Fruit fly (Drosophila melanogaster) whole organism, embryonic: Measurements from ENCODE around the gene CG4462.

ENCODE experiments used
- CG10274 ChIP-seq: fragments of 200-800 bp; sonication (Bioruptor generic); optimal IDR thresholded peaks from 3 replicates; lab custom pipeline; 2017; ENCODE audit warnings: missing biosample characterization, mild to moderate bottlenecking, missing genetic modification characterization
- CG10321 ChIP-seq: fragments of 200-800 bp; sonication (Bioruptor generic); IDR thresholded peaks from 2 replicates; pipeline ENCODE4 v1.3.6; 2022; ENCODE audit warnings: missing biosample characterization, missing genetic modification characterization
- CG10979 ChIP-seq: fragments of 200-800 bp; sonication (Bioruptor generic); optimal IDR thresholded peaks from 2 replicates; lab custom pipeline; 2018; ENCODE audit warnings: missing biosample characterization, mild to moderate bottlenecking, missing genetic modification characterization, moderate library complexity
- CG12236 ChIP-seq: fragments of 200-800 bp; sonication (Bioruptor generic); optimal IDR thresholded peaks from 2 replicates; lab custom pipeline; 2016; ENCODE audit warnings: missing biosample characterization, missing genetic modification characterization
- CG13624 ChIP-seq: fragments of 200-800 bp; sonication (Bioruptor generic); optimal IDR thresholded peaks from 2 replicates; lab custom pipeline; 2016; ENCODE audit warnings: missing biosample characterization, missing genetic modification characterization
- CG14050 ChIP-seq: fragments of 200-800 bp; sonication (Bioruptor generic); IDR thresholded peaks from 3 replicates; pipeline ENCODE4 v1.3.6; 2022; ENCODE audit warnings: missing biosample characterization, missing genetic modification characterization
- CG14710 ChIP-seq: fragments of 200-800 bp; sonication (Bioruptor generic); optimal IDR thresholded peaks from 3 replicates; lab custom pipeline; 2019; ENCODE audit warnings: missing biosample characterization, mild to moderate bottlenecking, missing genetic modification characterization, moderate library complexity
- CG15514 ChIP-seq: fragments of 200-800 bp; sonication (Bioruptor generic); optimal IDR thresholded peaks from 3 replicates; lab custom pipeline; 2017; ENCODE audit warnings: missing biosample characterization, missing genetic modification characterization, mild to moderate bottlenecking, moderate library complexity, missing genetic modification reagents
- CG18476 ChIP-seq: fragments of 200-800 bp; sonication (Bioruptor generic); optimal IDR thresholded peaks from 2 replicates; lab custom pipeline; 2016; ENCODE audit warnings: missing biosample characterization, mild to moderate bottlenecking, missing genetic modification characterization
- CG2875 ChIP-seq: fragments of 200-800 bp; sonication (Bioruptor generic); optimal IDR thresholded peaks from 2 replicates; lab custom pipeline; 2017; ENCODE audit warnings: missing biosample characterization, mild to moderate bottlenecking, missing genetic modification characterization, missing genetic modification reagents
- CG30431 ChIP-seq: fragments of 200-800 bp; sonication (Bioruptor generic); optimal IDR thresholded peaks from 2 replicates; lab custom pipeline; 2017; ENCODE audit warnings: missing biosample characterization, missing genetic modification characterization
- CG31388 ChIP-seq: fragments of 200-800 bp; sonication (Bioruptor generic); optimal IDR thresholded peaks from 2 replicates; lab custom pipeline; 2016; ENCODE audit warnings: missing biosample characterization, missing genetic modification characterization
- CG3281 ChIP-seq: fragments of 200-800 bp; sonication (Bioruptor generic); optimal IDR thresholded peaks from 3 replicates; lab custom pipeline; 2017; ENCODE audit warnings: missing biosample characterization, mild to moderate bottlenecking, missing genetic modification characterization
- CG34224 ChIP-seq: fragments of 200-800 bp; sonication (Bioruptor generic); IDR thresholded peaks from 3 replicates; pipeline ENCODE4 v1.3.6; 2022; ENCODE audit warnings: missing biosample characterization, missing genetic modification characterization; ENCODE audit not compliant: partially characterized antibody
- CG3726 ChIP-seq: fragments of 200-800 bp; sonication (Bioruptor generic); IDR thresholded peaks from 3 replicates; pipeline ENCODE4, ENCODE4 v1.3.6; 2022; ENCODE audit warnings: missing biosample characterization, missing genetic modification characterization
- CG6654 ChIP-seq: fragments of 200-800 bp; sonication (Bioruptor generic); optimal IDR thresholded peaks from 2 replicates; lab custom pipeline; 2017; ENCODE audit warnings: missing biosample characterization, mild to moderate bottlenecking, missing genetic modification characterization
- CG7372 ChIP-seq: fragments of 200-800 bp; sonication (Bioruptor generic); IDR thresholded peaks from 2 replicates; pipeline ENCODE4 v1.3.6; 2022; ENCODE audit warnings: missing biosample characterization, missing genetic modification characterization
- CG7987 ChIP-seq: fragments of 200-800 bp; sonication (Bioruptor generic); optimal IDR thresholded peaks from 2 replicates; lab custom pipeline; 2018; ENCODE audit warnings: missing biosample characterization, mild to moderate bottlenecking, missing genetic modification characterization, moderate library complexity
- CG8924 ChIP-seq: fragments of 200-800 bp; optimal IDR thresholded peaks from 3 replicates; lab custom pipeline; 2019; ENCODE audit warnings: missing biosample characterization, mild to moderate bottlenecking, missing genetic modification characterization, moderate library complexity
- CTCF ChIP-seq: fragments of 200-800 bp; sonication (Bioruptor generic); optimal IDR thresholded peaks from 2 replicates; lab custom pipeline; 2017; ENCODE audit warnings: missing biosample characterization, mild to moderate bottlenecking, missing genetic modification characterization, moderate library complexity
- E2f2 ChIP-seq: fragments of 200-800 bp; sonication (Bioruptor generic); IDR thresholded peaks from 2 replicates; pipeline ENCODE4 v1.3.6; 2022; ENCODE audit warnings: missing biosample characterization, missing genetic modification characterization
- Ets65A ChIP-seq: fragments of 200-800 bp; sonication (Bioruptor generic); peaks from one replicate; lab custom pipeline; 2016; ENCODE audit warnings: missing biosample characterization, missing genetic modification characterization
- Fer3 ChIP-seq: fragments of 200-800 bp; sonication (Bioruptor generic); optimal IDR thresholded peaks from 2 replicates; lab custom pipeline; 2018; ENCODE audit warnings: missing biosample characterization, mild to moderate bottlenecking, missing genetic modification characterization, moderate library complexity
- Gsc ChIP-seq: fragments of 200-800 bp; sonication (Bioruptor generic); IDR thresholded peaks from 2 replicates; pipeline ENCODE4 v1.3.6; 2022; ENCODE audit warnings: missing biosample characterization, missing genetic modification characterization
- HHEX ChIP-seq: fragments of 200-800 bp; sonication (Bioruptor generic); optimal IDR thresholded peaks from 3 replicates; lab custom pipeline; 2017; ENCODE audit warnings: missing biosample characterization, mild to moderate bottlenecking, missing genetic modification characterization, missing genetic modification reagents
- Hr39 ChIP-seq: fragments of >200 bp; optimal IDR thresholded peaks from 2 replicates; lab custom pipeline; 2017
- Hr51 ChIP-seq, 2 experiments: fragments of 200-800 bp; sonication (Bioruptor generic); optimal IDR thresholded peaks; 2 replicates in 1 of 2; 3 replicates in 1 of 2; lab custom pipeline; 2016 to 2018; ENCODE audit warnings: missing biosample characterization in 2 of 2, missing genetic modification characterization in 2 of 2, mild to moderate bottlenecking in 1 of 2, moderate library complexity in 1 of 2
- Myb ChIP-seq: fragments of 200-800 bp; sonication (Bioruptor generic); optimal IDR thresholded peaks from 2 replicates; lab custom pipeline; 2016; ENCODE audit warnings: missing biosample characterization, missing genetic modification characterization
- Nf-YA ChIP-seq: fragments of 200-800 bp; sonication (Bioruptor generic); IDR thresholded peaks from 2 replicates; pipeline ENCODE4 v1.3.6; 2022; ENCODE audit warnings: missing biosample characterization, missing genetic modification characterization
- Side ChIP-seq: fragments of 200-800 bp; sonication (Bioruptor generic); optimal IDR thresholded peaks from 2 replicates; lab custom pipeline; 2016; ENCODE audit warnings: missing biosample characterization, missing genetic modification characterization
- Sox102F ChIP-seq: fragments of 200-800 bp; sonication (Bioruptor generic); optimal IDR thresholded peaks from 2 replicates; lab custom pipeline; 2018; ENCODE audit warnings: missing biosample characterization, mild to moderate bottlenecking, missing genetic modification characterization, moderate library complexity
- ase ChIP-seq: fragments of 200-800 bp; sonication (Bioruptor generic); IDR thresholded peaks from 3 replicates; pipeline ENCODE4 v1.3.6; 2022; ENCODE audit warnings: missing biosample characterization, missing genetic modification characterization
- bcd ChIP-seq: fragments of 200-800 bp; sonication (Bioruptor generic); optimal IDR thresholded peaks from 2 replicates; lab custom pipeline; 2017; ENCODE audit warnings: missing biosample characterization, mild to moderate bottlenecking, missing genetic modification characterization
- cato ChIP-seq: fragments of 200-800 bp; sonication (Bioruptor generic); optimal IDR thresholded peaks from 2 replicates; lab custom pipeline; 2016; ENCODE audit warnings: missing biosample characterization, missing genetic modification characterization, borderline replicate concordance
- chm ChIP-seq: fragments of 200-800 bp; sonication (Bioruptor generic); IDR thresholded peaks from 2 replicates; pipeline ENCODE4 v1.3.6; 2022; ENCODE audit warnings: missing biosample characterization, missing genetic modification characterization
- disco-r ChIP-seq: fragments of 200-800 bp; sonication (Bioruptor generic); optimal IDR thresholded peaks from 2 replicates; lab custom pipeline; 2016; ENCODE audit warnings: missing biosample characterization, missing genetic modification characterization
- dm ChIP-seq: fragments of 200-800 bp; sonication (Bioruptor generic); optimal IDR thresholded peaks from 3 replicates; lab custom pipeline; 2016; ENCODE audit warnings: missing biosample characterization, missing genetic modification characterization
- gem ChIP-seq: fragments of 200-800 bp; sonication (Bioruptor generic); optimal IDR thresholded peaks from 2 replicates; lab custom pipeline; 2019; ENCODE audit warnings: missing biosample characterization, mild to moderate bottlenecking, missing genetic modification characterization, moderate library complexity
- pita ChIP-seq: fragments of 200-800 bp; sonication (Bioruptor generic); optimal IDR thresholded peaks from 2 replicates; lab custom pipeline; 2017; ENCODE audit warnings: missing biosample characterization, mild to moderate bottlenecking, missing genetic modification characterization
- pum ChIP-seq: fragments of 200-800 bp; sonication (Bioruptor generic); optimal IDR thresholded peaks from 2 replicates; lab custom pipeline; 2016; ENCODE audit warnings: missing biosample characterization, missing genetic modification characterization
- ranshi ChIP-seq: fragments of 200-800 bp; sonication (Bioruptor generic); IDR thresholded peaks from 2 replicates; pipeline ENCODE4 v1.3.6; 2022; ENCODE audit warnings: missing biosample characterization, missing genetic modification characterization
- salm ChIP-seq: fragments of 200-800 bp; sonication (Bioruptor generic); optimal IDR thresholded peaks from 2 replicates; lab custom pipeline; 2018; ENCODE audit warnings: missing biosample characterization, mild to moderate bottlenecking, missing genetic modification characterization
- scrt ChIP-seq: fragments of 200-800 bp; sonication (Bioruptor generic); optimal IDR thresholded peaks from 2 replicates; lab custom pipeline; 2018; ENCODE audit warnings: missing biosample characterization, mild to moderate bottlenecking, missing genetic modification characterization, moderate library complexity
- sima ChIP-seq: fragments of 200-800 bp; sonication (Bioruptor generic); optimal IDR thresholded peaks from 2 replicates; lab custom pipeline; 2016; ENCODE audit warnings: missing biosample characterization, missing genetic modification characterization
- tin ChIP-seq: fragments of 200-800 bp; sonication (Bioruptor generic); optimal IDR thresholded peaks from 3 replicates; lab custom pipeline; 2016; ENCODE audit warnings: missing biosample characterization, missing genetic modification characterization
- trem ChIP-seq: fragments of 200-800 bp; optimal IDR thresholded peaks from 3 replicates; lab custom pipeline; 2019; ENCODE audit warnings: missing biosample characterization, mild to moderate bottlenecking, missing genetic modification characterization, moderate library complexity
- ttk ChIP-seq: fragments of 200-800 bp; sonication (Bioruptor generic); IDR thresholded peaks from 2 replicates; pipeline ENCODE4 v2.1.2; 2022; ENCODE audit warnings: missing biosample characterization, missing genetic modification characterization
- usp ChIP-seq: fragments of >200 bp; optimal IDR thresholded peaks from 2 replicates; lab custom pipeline; 2017; ENCODE audit warnings: missing biosample characterization, missing genetic modification characterization
- vfl ChIP-seq: fragments of 200-800 bp; sonication (Bioruptor generic); optimal IDR thresholded peaks from 2 replicates; lab custom pipeline; 2016; ENCODE audit warnings: missing biosample characterization, missing genetic modification characterization
- wek ChIP-seq: fragments of 200-800 bp; sonication (Bioruptor generic); optimal IDR thresholded peaks from 3 replicates; lab custom pipeline; 2018; ENCODE audit warnings: missing biosample characterization, mild to moderate bottlenecking, missing genetic modification characterization, moderate library complexity
- zen2 ChIP-seq: fragments of 200-800 bp; sonication (Bioruptor generic); IDR thresholded peaks from 3 replicates; pipeline ENCODE4 v1.3.6; 2022; ENCODE audit warnings: missing biosample characterization, missing genetic modification characterization; ENCODE audit not compliant: partially characterized antibody

Gene CG4462

dm6 chr3R:19892046-19892445 is 33.1 kb downstream of the CG4462 start (continued):
- TF ChIP-seq ttk (GFP tag; lab: Robert Waterston, UW) (peak; percentile 63), CG6654 (peak; percentile 42), CG14050 (GFP tag; lab: Robert Waterston, UW) (peak; percentile 38; the same call in 1 of the 3 replicates), CG10321 (no peak), CG10274 (peak; percentile 50), sima (GFP tag; lab: Kevin White, UChicago) (no peak), wek (GFP tag; lab: Kevin White, UChicago) (peak; percentile 66), CG30431 (GFP tag; lab: Kevin White, UChicago) (peak; percentile 62), cato (peak; percentile 36), usp (GFP tag; lab: Kevin White, UChicago) (no peak), Nf-YA (GFP tag; lab: Robert Waterston, UW) (0 out of 2 replicates have a peak, but pooled peaks have one; percentile 43), CG12236 (GFP tag; lab: Kevin White, UChicago) (peak; percentile 45), CG18476 (GFP tag; lab: Kevin White, UChicago) (peak; percentile 49), E2f2 (GFP tag; lab: Robert Waterston, UW) (peak; percentile 43; the same call in 1 of the 2 replicates), pum (GFP tag; lab: Kevin White, UChicago) (peak; percentile 71), pita (no peak), scrt (GFP tag; lab: Kevin White, UChicago) (peak; percentile 26), CG15514 (GFP tag; lab: Kevin White, UChicago) (no peak), Hr39 (lab: Kevin White, UChicago) (no peak), disco-r (GFP tag; lab: Kevin White, UChicago) (peak; percentile 30), ranshi (GFP tag; lab: Robert Waterston, UW) (peak; percentile 64; the same call in 1 of the 2 replicates), Myb (GFP tag; lab: Kevin White, UChicago) (peak; percentile 49), gem (tag; lab: Kevin White, UChicago) (peak; percentile 77), Fer3 (tag; lab: Kevin White, UChicago) (peak; percentile 66), bcd (peak; percentile 68), CG10979 (tag; lab: Kevin White, UChicago) (peak; percentile 67), salm (peak; percentile 60), HHEX (GFP tag; lab: Kevin White, UChicago) (peak; percentile 77), dm (GFP tag; lab: Kevin White, UChicago) (peak; percentile 33), chm (GFP tag; lab: Robert Waterston, UW) (peak; percentile 75), CG14710 (tag; lab: Kevin White, UChicago) (peak; percentile 41), CG3281 (GFP tag; lab: Kevin White, UChicago) (peak; percentile 72), zen2 (GFP tag; lab: Robert Waterston, UW) (peak; percentile 33; the same call in 1 of the 3 replicates), CG7372 (GFP tag; lab: Robert Waterston, UW) (peak; percentile 78), Sox102F (GFP tag; lab: Kevin White, UChicago) (peak; percentile 66), vfl (GFP tag; lab: Kevin White, UChicago) (peak; percentile 29), CG31388 (GFP tag; lab: Kevin White, UChicago) (no peak), CG2875 (GFP tag; lab: Kevin White, UChicago) (peak; percentile 24), CG13624 (GFP tag; lab: Kevin White, UChicago) (peak; percentile 49), CTCF (peak; percentile 18), tin (GFP tag; lab: Kevin White, UChicago) (peak; percentile 74), CG34224 (GFP tag; lab: Robert Waterston, UW) (no peak), CG3726 (peak; percentile 73; the same call in 2 of the 3 replicates), Gsc (GFP tag; lab: Robert Waterston, UW) (peak; percentile 59), CG8924 (tag; lab: Kevin White, UChicago) (no peak), ase (GFP tag; lab: Robert Waterston, UW) (peak; percentile 34; the same call in 1 of the 3 replicates), Ets65A (GFP tag; lab: Kevin White, UChicago) (peak; percentile 98), Side (GFP tag; lab: Kevin White, UChicago) (peak; percentile 76), trem (peak; percentile 37), Hr51 (GFP tag; optimal IDR thresholded peaks at IDR 0.05; lab: Kevin White, UChicago) (peak; percentile 11 to 76), CG7987 (GFP tag; lab: Kevin White, UChicago) (peak; percentile 37)
